Worm (Caenorhabditis elegans) whole organism, L2 larva: Measurements from ENCODE around the gene srbc-36.

Source experiments
- R02D3.7 ChIP-seq: fragments of 150-350 bp; optimal IDR thresholded peaks from 2 replicates; lab custom pipeline; 2014; ENCODE audit warnings: missing biosample characterization, missing genetic modification characterization
- ama-1 ChIP-seq: fragments of 150-350 bp; optimal IDR thresholded peaks from 2 replicates; lab custom pipeline; 2018; ENCODE audit warnings: inconsistent platforms
- elt-1 ChIP-seq: fragments of 150-350 bp; optimal IDR thresholded peaks from 2 replicates; lab custom pipeline; 2014; ENCODE audit warnings: missing biosample characterization, missing genetic modification characterization
- fos-1 ChIP-seq: fragments of 150-350 bp; optimal IDR thresholded peaks from 2 replicates; lab custom pipeline; 2014; ENCODE audit warnings: missing biosample characterization, missing genetic modification characterization
- nhr-11 ChIP-seq: fragments of 150-350 bp; optimal IDR thresholded peaks from 2 replicates; lab custom pipeline; 2014; ENCODE audit warnings: missing biosample characterization, missing genetic modification characterization
- nhr-23 ChIP-seq: fragments of 150-350 bp; optimal IDR thresholded peaks from 2 replicates; lab custom pipeline; 2014; ENCODE audit warnings: missing biosample characterization, missing genetic modification reagents, missing genetic modification characterization
- nhr-237 ChIP-seq: fragments of 150-350 bp; optimal IDR thresholded peaks from 2 replicates; lab custom pipeline; 2014; ENCODE audit warnings: missing biosample characterization, missing genetic modification characterization
- nhr-77 ChIP-seq: fragments of 150-350 bp; optimal IDR thresholded peaks from 2 replicates; lab custom pipeline; 2014; ENCODE audit warnings: missing biosample characterization, missing genetic modification characterization
- sem-4 ChIP-seq: fragments of 150-350 bp; optimal IDR thresholded peaks from 2 replicates; lab custom pipeline; 2014; ENCODE audit warnings: missing biosample characterization, missing genetic modification reagents, missing genetic modification characterization
- skn-1 ChIP-seq: sonication (generic microtip); optimal IDR thresholded peaks from 2 replicates; lab custom pipeline; 2017; ENCODE audit warnings: missing biosample characterization, missing genetic modification characterization
- snpc-4 ChIP-seq: fragments of 150-350 bp; optimal IDR thresholded peaks from 2 replicates; lab custom pipeline; 2014; ENCODE audit warnings: missing biosample characterization, missing genetic modification characterization
- unc-62 ChIP-seq: fragments of 150-350 bp; optimal IDR thresholded peaks from 2 replicates; lab custom pipeline; 2014; ENCODE audit warnings: missing biosample characterization, missing genetic modification reagents, missing genetic modification characterization
- ztf-1 ChIP-seq: fragments of 200-800 bp; sonication (Bioruptor generic); conservative IDR thresholded peaks from 2 replicates; pipeline ENCODE4 v1.3.6; 2022; ENCODE audit warnings: missing genetic modification characterization, missing compliant biosample characterization
- ztf-11 ChIP-seq: sonication (generic microtip); optimal IDR thresholded peaks from 2 replicates; lab custom pipeline; 2017; ENCODE audit warnings: missing biosample characterization, missing genetic modification characterization

ce11 chrV:3445090-3445832 is 45.1 kb downstream of the srbc-36 start:
- TF ChIP-seq skn-1 = no peak
- no peak for TF ChIP-seq nhr-237
- TF ChIP-seq nhr-23 (tag; lab: Kevin White, UChicago) = no peak
- no peak for TF ChIP-seq ztf-11
- TF ChIP-seq unc-62 (GFP tag; lab: Kevin White, UChicago) = no peak
- TF ChIP-seq nhr-11 = no peak
- TF ChIP-seq fos-1 (tag; lab: Kevin White, UChicago) = no peak
- TF ChIP-seq ztf-1 (GFP tag; lab: Robert Waterston, UW) = no peak
- no peak for TF ChIP-seq R02D3.7
- TF ChIP-seq snpc-4 (tag; lab: Kevin White, UChicago) = no peak
- no peak for TF ChIP-seq sem-4 (tag; lab: Kevin White, UChicago)
- no peak for TF ChIP-seq nhr-77 (tag; lab: Kevin White, UChicago)
- no peak for TF ChIP-seq ama-1 (lab: Kevin White, UChicago)
- TF ChIP-seq elt-1 (tag; lab: Kevin White, UChicago) = no peak
